Fruit fly (Drosophila melanogaster): ENCODE results near the gene CG14455.
"Not testable (repeated sequence)": the region's sequence is repeated elsewhere in the genome, so short reads cannot be mapped to it uniquely, and the experiment has no call there.

- not testable (repeated sequence) for TF ChIP-seq achi (GFP tag; optimal IDR thresholded peaks at IDR 0.05); fd59A (GFP tag; optimal IDR thresholded peaks at IDR 0.05); CG6854 (GFP tag; optimal IDR thresholded peaks at IDR 0.05); CG3919 (GFP tag; optimal IDR thresholded peaks at IDR 0.05); CG8119 (GFP tag; IDR thresholded peaks at IDR 0.05)
These were observed 5.5 kb upstream of the CG14455 start, which contains the start of gene CG14454 for dm6 chr3L:22692428-22692827.
